Worm (Caenorhabditis elegans) whole organism, L1 larva: Measurements from ENCODE around the gene F54E7.9.
A peak's percentile ranks its signal among the peaks of the same experiment; 100 is the strongest.

Experiments used
- C34B4.2 ChIP-seq: sonication (generic microtip); optimal IDR thresholded peaks from 2 replicates; lab custom pipeline; 2017; ENCODE audit warnings: mild to moderate bottlenecking, missing genetic modification characterization, missing compliant biosample characterization
- aly-2 ChIP-seq: fragments of 150-350 bp; optimal IDR thresholded peaks from 2 replicates; lab custom pipeline; 2014; ENCODE audit warnings: missing biosample characterization, missing genetic modification characterization
- ceh-8 ChIP-seq: fragments of 200-800 bp; sonication (Bioruptor generic); optimal IDR thresholded peaks from 2 replicates; lab custom pipeline; 2018; ENCODE audit warnings: mild to moderate bottlenecking, missing genetic modification characterization, moderate library complexity, missing compliant biosample characterization
- ceh-82 ChIP-seq, 3 experiments: fragments of 150-350 bp in 1 of 3; sonication (generic microtip) in 2 of 3; optimal IDR thresholded peaks; 2 replicates each; lab custom pipeline; 2014 to 2017; ENCODE audit warnings: missing biosample characterization in 3 of 3, missing genetic modification characterization in 3 of 3
- ceh-88 ChIP-seq: fragments of 200-800 bp; sonication (Bioruptor generic); IDR thresholded peaks from 2 replicates; pipeline ENCODE4 v1.3.6; 2022; ENCODE audit warnings: missing genetic modification characterization, missing compliant biosample characterization
- fkh-10 ChIP-seq: sonication (generic microtip); optimal IDR thresholded peaks from 2 replicates; lab custom pipeline; 2017; ENCODE audit warnings: missing biosample characterization, missing genetic modification reagents, missing genetic modification characterization
- fos-1 ChIP-seq: fragments of 150-350 bp; optimal IDR thresholded peaks from 2 replicates; lab custom pipeline; 2014; ENCODE audit warnings: missing biosample characterization, missing genetic modification characterization
- lin-13 ChIP-seq: fragments of 150-350 bp; optimal IDR thresholded peaks from 2 replicates; lab custom pipeline; 2014; ENCODE audit warnings: missing biosample characterization, missing genetic modification reagents, missing genetic modification characterization
- lin-14 ChIP-seq: fragments of 200-800 bp; sonication (Bioruptor generic); optimal IDR thresholded peaks from 2 replicates; lab custom pipeline; 2018; ENCODE audit warnings: mild to moderate bottlenecking, missing genetic modification characterization, moderate library complexity, missing compliant biosample characterization
- lin-15B ChIP-seq: fragments of 150-350 bp; sonication (generic microtip); optimal IDR thresholded peaks from 3 replicates; lab custom pipeline; 2014; ENCODE audit warnings: missing biosample characterization, missing genetic modification characterization
- lsy-2 ChIP-seq, 2 experiments: fragments of 150-350 bp; optimal IDR thresholded peaks; 2 replicates each; lab custom pipeline; 2014; ENCODE audit warnings: missing biosample characterization in 2 of 2, missing genetic modification characterization in 2 of 2
- mab-9 ChIP-seq: fragments of 200-800 bp; sonication (Bioruptor generic); IDR thresholded peaks from 2 replicates; pipeline ENCODE4 v1.3.6; 2022; ENCODE audit warnings: missing genetic modification reagents, missing genetic modification characterization, missing compliant biosample characterization
- nhr-12 ChIP-seq: sonication (generic microtip); optimal IDR thresholded peaks from 2 replicates; lab custom pipeline; 2017; ENCODE audit warnings: missing biosample characterization, missing genetic modification characterization
- nhr-19 ChIP-seq: fragments of 200-800 bp; sonication (Bioruptor generic); conservative IDR thresholded peaks from 2 replicates; pipeline ENCODE4 v1.3.6; 2022; ENCODE audit warnings: missing genetic modification characterization, missing compliant biosample characterization
- nhr-71 ChIP-seq: sonication (generic microtip); optimal IDR thresholded peaks from 2 replicates; lab custom pipeline; 2016; ENCODE audit warnings: mild to moderate bottlenecking, missing genetic modification characterization, moderate library complexity, missing compliant biosample characterization
- nhr-84 ChIP-seq: sonication (generic microtip); optimal IDR thresholded peaks from 2 replicates; lab custom pipeline; 2017; ENCODE audit warnings: missing biosample characterization, missing genetic modification characterization
- nhr-85 ChIP-seq: sonication (generic microtip); peaks from one replicate; lab custom pipeline; 2016; ENCODE audit warnings: missing genetic modification characterization, inconsistent platforms, missing compliant biosample characterization
- pax-3 ChIP-seq: fragments of 200-800 bp; sonication (Bioruptor generic); optimal IDR thresholded peaks from 2 replicates; lab custom pipeline; 2018; ENCODE audit warnings: mild to moderate bottlenecking, missing genetic modification characterization, moderate library complexity, missing compliant biosample characterization
- rnt-1 ChIP-seq: sonication (generic microtip); optimal IDR thresholded peaks from 2 replicates; lab custom pipeline; 2016; ENCODE audit warnings: mild to moderate bottlenecking, missing genetic modification characterization, moderate library complexity, missing compliant biosample characterization
- snpc-4 ChIP-seq: fragments of 150-350 bp; optimal IDR thresholded peaks from 2 replicates; lab custom pipeline; 2014; ENCODE audit warnings: missing biosample characterization, missing genetic modification characterization
- snu-23 ChIP-seq: sonication (generic microtip); optimal IDR thresholded peaks from 2 replicates; lab custom pipeline; 2016; ENCODE audit warnings: missing genetic modification characterization, missing compliant biosample characterization
- sptf-1 ChIP-seq: fragments of 150-350 bp; optimal IDR thresholded peaks from 2 replicates; lab custom pipeline; 2014; ENCODE audit warnings: missing biosample characterization, missing genetic modification characterization
- tlp-1 ChIP-seq: fragments of 150-350 bp; optimal IDR thresholded peaks from 2 replicates; lab custom pipeline; 2014; ENCODE audit warnings: missing biosample characterization, missing genetic modification characterization
- unc-30 ChIP-seq: sonication (generic microtip); optimal IDR thresholded peaks from 2 replicates; lab custom pipeline; 2017; ENCODE audit warnings: missing biosample characterization, missing genetic modification characterization
- zip-4 ChIP-seq: fragments of 200-800 bp; sonication (Bioruptor generic); optimal IDR thresholded peaks from 2 replicates; lab custom pipeline; 2018; ENCODE audit warnings: mild to moderate bottlenecking, missing genetic modification characterization, moderate library complexity, missing compliant biosample characterization

Gene F54E7.9

ce11 chrIII:5630350-5630749, 47.3 kb downstream of the F54E7.9 start (continued):
- TF ChIP-seq ceh-8 (GFP tag; lab: Kevin White, UChicago) (no peak), aly-2 (tag; lab: Kevin White, UChicago) (no peak), mab-9 (GFP tag; lab: Robert Waterston, UW) (no peak), pax-3 (tag; lab: Kevin White, UChicago) (no peak), unc-30 (no peak), nhr-84 (tag; lab: Kevin White, UChicago) (no peak), rnt-1 (tag; lab: Kevin White, UChicago) (peak; percentile 48), lin-13 (GFP tag; lab: Kevin White, UChicago) (no peak), sptf-1 (tag; lab: Kevin White, UChicago) (no peak), nhr-12 (no peak), fos-1 (tag; lab: Kevin White, UChicago) (no peak), tlp-1 (no peak), zip-4 (no peak), nhr-85 (tag; lab: Kevin White, UChicago) (no peak), ceh-88 (GFP tag; lab: Robert Waterston, UW) (no peak)

ce11 chrIII:5629225-5629624, 48.5 kb downstream of the F54E7.9 start:
- TF ChIP-seq ceh-82 (tag; optimal IDR thresholded peaks at IDR 0.05; lab: Kevin White, UChicago) = no peak
- peak; percentile 34 to 38 for TF ChIP-seq lsy-2 (tag; optimal IDR thresholded peaks at IDR 0.05; lab: Kevin White, UChicago)
- peak; percentile 49 for TF ChIP-seq lin-14 (GFP tag; lab: Kevin White, UChicago)
- peak; percentile 65 for TF ChIP-seq nhr-71 (tag; lab: Kevin White, UChicago)
- no peak for TF ChIP-seq mab-9 (GFP tag; lab: Robert Waterston, UW)
- TF ChIP-seq fkh-10 (GFP tag; lab: Kevin White, UChicago) = no peak
- TF ChIP-seq snpc-4 (tag; lab: Kevin White, UChicago) = no peak
- peak; percentile 27; the same call in 1 of the 2 replicates for TF ChIP-seq nhr-19 (GFP tag; lab: Robert Waterston, UW)
- peak; percentile 12 for TF ChIP-seq snu-23
- no peak for TF ChIP-seq C34B4.2 (tag; lab: Kevin White, UChicago)
- TF ChIP-seq rnt-1 (tag; lab: Kevin White, UChicago) = peak; percentile 63
- no peak for TF ChIP-seq lin-15B
